Fruit fly (Drosophila melanogaster) whole organism, embryonic: ENCODE measurements around the gene Polr3G.
A peak's percentile ranks its signal among the peaks of the same experiment; 100 is the strongest.

Experiments
- CG3163 ChIP-seq: fragments of 200-800 bp; sonication (Bioruptor generic); optimal IDR thresholded peaks from 3 replicates; lab custom pipeline; 2016; ENCODE audit warnings: missing biosample characterization, missing genetic modification characterization
- CG3847 ChIP-seq: fragments of 200-800 bp; sonication (Bioruptor generic); IDR thresholded peaks from 2 replicates; pipeline ENCODE4 v1.3.6; 2022; ENCODE audit warnings: missing biosample characterization, missing genetic modification characterization
- CG9932 ChIP-seq: fragments of 200-800 bp; sonication (Bioruptor generic); IDR thresholded peaks from 2 replicates; pipeline ENCODE4 v1.3.6; 2022; ENCODE audit warnings: missing biosample characterization, missing genetic modification characterization
- az2 ChIP-seq: fragments of 200-800 bp; sonication (Bioruptor generic); optimal IDR thresholded peaks from 3 replicates; lab custom pipeline; 2016; ENCODE audit warnings: missing biosample characterization, missing genetic modification characterization
- gt ChIP-seq: fragments of 200-800 bp; sonication (Bioruptor generic); IDR thresholded peaks from 2 replicates; pipeline ENCODE4 v1.3.6; 2022; ENCODE audit warnings: missing biosample characterization, missing genetic modification characterization
- org-1 ChIP-seq: fragments of 200-800 bp; sonication (Bioruptor generic); optimal IDR thresholded peaks from 2 replicates; lab custom pipeline; 2017; ENCODE audit warnings: missing biosample characterization, missing genetic modification characterization
- slp2 ChIP-seq: fragments of 200-800 bp; sonication (Bioruptor generic); optimal IDR thresholded peaks from 2 replicates; lab custom pipeline; 2016; ENCODE audit warnings: missing biosample characterization, missing genetic modification characterization
- sqz ChIP-seq: fragments of 200-800 bp; sonication (Bioruptor generic); optimal IDR thresholded peaks from 3 replicates; lab custom pipeline; 2018; ENCODE audit warnings: missing biosample characterization, mild to moderate bottlenecking, missing genetic modification characterization

dm6 chr3L:17474711-17475451 lies 48.0 kb upstream of the Polr3G start, which contains the start of the genes UQCR-Q and CG46525:
- TF ChIP-seq org-1 (GFP tag; lab: Kevin White, UChicago): no peak
- no peak for TF ChIP-seq CG9932 (GFP tag; lab: Robert Waterston, UW)
- TF ChIP-seq az2: no peak
- TF ChIP-seq CG3847 (GFP tag; lab: Robert Waterston, UW): peak; percentile 18; the same call in 1 of the 2 replicates
- no peak for TF ChIP-seq sqz (GFP tag; lab: Kevin White, UChicago)
- TF ChIP-seq slp2: no peak
- no peak for TF ChIP-seq gt (GFP tag; lab: Robert Waterston, UW)
- TF ChIP-seq CG3163 (GFP tag; lab: Kevin White, UChicago): no peak
